Worm (Caenorhabditis elegans) whole organism, early embryonic: ENCODE measurements around the gene lbp-1.

Experiments used
- B0310.2 ChIP-seq: sonication (generic microtip); optimal IDR thresholded peaks from 2 replicates; lab custom pipeline; 2016; ENCODE audit warnings: mild to moderate bottlenecking, missing genetic modification characterization, missing compliant biosample characterization
- aly-1 ChIP-seq: sonication (generic microtip); optimal IDR thresholded peaks from 2 replicates; lab custom pipeline; 2016; ENCODE audit warnings: missing genetic modification characterization, missing compliant biosample characterization
- ama-1 ChIP-seq: fragments of 150-350 bp; optimal IDR thresholded peaks from 2 replicates; lab custom pipeline; 2014
- ets-7 ChIP-seq: sonication (generic microtip); optimal IDR thresholded peaks from 2 replicates; lab custom pipeline; 2016; ENCODE audit warnings: missing genotype, missing genetic modification characterization, missing compliant biosample characterization
- flt-1 ChIP-seq: fragments of 200-800 bp; sonication (Bioruptor generic); IDR thresholded peaks from 2 replicates; pipeline ENCODE4 v1.3.6; 2022; ENCODE audit warnings: missing genetic modification characterization, missing compliant biosample characterization
- hmbx-1 ChIP-seq: sonication (generic microtip); optimal IDR thresholded peaks from 2 replicates; lab custom pipeline; 2016; ENCODE audit warnings: mild to moderate bottlenecking, missing genetic modification characterization, missing compliant biosample characterization
- hnd-1 ChIP-seq: sonication (generic microtip); optimal IDR thresholded peaks from 2 replicates; lab custom pipeline; 2016; ENCODE audit warnings: missing genetic modification characterization, missing compliant biosample characterization
- pes-1 ChIP-seq: fragments of 200-800 bp; sonication (Bioruptor generic); IDR thresholded peaks from 2 replicates; pipeline ENCODE4 v1.3.6; 2022; ENCODE audit warnings: missing genetic modification reagents, missing genetic modification characterization, missing compliant biosample characterization
- scrt-1 ChIP-seq: fragments of 200-800 bp; sonication (Bioruptor generic); IDR thresholded peaks from 2 replicates; pipeline ENCODE4 v1.3.6; 2022; ENCODE audit warnings: missing genetic modification characterization, missing compliant biosample characterization
- tbx-11 ChIP-seq: fragments of 200-800 bp; sonication (Bioruptor generic); IDR thresholded peaks from 2 replicates; pipeline ENCODE4 v1.3.6; 2022; ENCODE audit warnings: missing genetic modification characterization, missing compliant biosample characterization
- tbx-37 ChIP-seq: fragments of 200-800 bp; sonication (Bioruptor generic); conservative IDR thresholded peaks from 2 replicates; pipeline ENCODE4 v1.3.6; 2022; ENCODE audit warnings: missing genetic modification reagents, missing genetic modification characterization, missing compliant biosample characterization
- tra-4 ChIP-seq: sonication (generic microtip); optimal IDR thresholded peaks from 2 replicates; lab custom pipeline; 2017; ENCODE audit warnings: missing genetic modification characterization, missing compliant biosample characterization

DNA sequence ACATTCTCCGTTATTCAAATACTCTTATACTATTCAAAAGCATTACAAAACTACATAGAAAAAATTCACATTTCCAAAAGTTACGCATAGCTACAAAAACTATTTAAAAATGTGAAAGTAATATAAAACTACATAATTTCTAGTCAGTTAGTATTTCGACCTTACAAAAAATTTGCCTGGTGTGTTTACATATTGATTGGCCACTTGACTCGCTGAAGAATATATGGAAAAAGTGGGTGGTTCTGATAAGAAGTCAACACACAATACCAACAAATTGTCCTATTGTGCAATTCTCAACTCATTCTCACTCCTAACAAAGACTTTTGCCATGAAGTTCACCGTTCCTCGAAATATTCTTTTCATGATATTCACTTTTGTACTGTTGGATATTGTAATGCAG lies 39.6 kb downstream of the lbp-1 start, which contains the start of gene K09C4.1:
- TF ChIP-seq B0310.2 (tag; lab: Kevin White, UChicago) (no peak), ama-1 (lab: Kevin White, UChicago) (no peak), tbx-37 (GFP tag; lab: Robert Waterston, UW) (no peak), aly-1 (no peak), scrt-1 (GFP tag; lab: Robert Waterston, UW) (no peak), pes-1 (GFP tag; lab: Robert Waterston, UW) (no peak), tra-4 (tag; lab: Kevin White, UChicago) (no peak), flt-1 (GFP tag; lab: Robert Waterston, UW) (no peak), tbx-11 (GFP tag; lab: Robert Waterston, UW) (no peak), hnd-1 (tag; lab: Kevin White, UChicago) (no peak), ets-7 (tag; lab: Kevin White, UChicago) (no peak), hmbx-1 (no peak)
